Worm (Caenorhabditis elegans) whole organism, late embryonic: ENCODE measurements around the gene M04D8.8.
A peak's percentile ranks its signal among the peaks of the same experiment; 100 is the strongest.

ENCODE experiments used
- F13H6.1 ChIP-seq: sonication (generic microtip); optimal IDR thresholded peaks from 2 replicates; lab custom pipeline; 2016; ENCODE audit warnings: missing genetic modification characterization, missing compliant biosample characterization
- K09A11.1 ChIP-seq: sonication (generic microtip); optimal IDR thresholded peaks from 2 replicates; lab custom pipeline; 2017; ENCODE audit warnings: antibody characterized with exemption, mild to moderate bottlenecking, missing genetic modification characterization, missing compliant biosample characterization; ENCODE audit not compliant: insufficient read depth
- ama-1 ChIP-seq: fragments of 150-350 bp; optimal IDR thresholded peaks from 2 replicates; lab custom pipeline; 2014
- ceh-14 ChIP-seq: sonication (generic microtip); optimal IDR thresholded peaks from 2 replicates; lab custom pipeline; 2016; ENCODE audit warnings: missing genotype, missing genetic modification characterization, missing compliant biosample characterization
- ceh-19 ChIP-seq: fragments of 200-800 bp; sonication (Bioruptor generic); optimal IDR thresholded peaks from 2 replicates; lab custom pipeline; 2018; ENCODE audit warnings: mild to moderate bottlenecking, missing genetic modification characterization, missing compliant biosample characterization
- ceh-22 ChIP-seq: sonication (generic microtip); optimal IDR thresholded peaks from 2 replicates; lab custom pipeline; 2017; ENCODE audit warnings: missing biosample characterization, missing genetic modification characterization
- ceh-30 ChIP-seq: fragments of 150-350 bp; optimal IDR thresholded peaks from 2 replicates; lab custom pipeline; 2014; ENCODE audit warnings: missing biosample characterization, missing genetic modification characterization
- ceh-34 ChIP-seq: sonication (generic microtip); optimal IDR thresholded peaks from 2 replicates; lab custom pipeline; 2016; ENCODE audit warnings: mild to moderate bottlenecking, missing genetic modification characterization, missing compliant biosample characterization
- ceh-48 ChIP-seq: sonication (generic microtip); optimal IDR thresholded peaks from 2 replicates; lab custom pipeline; 2016; ENCODE audit warnings: missing genetic modification characterization, inconsistent platforms, missing compliant biosample characterization
- ceh-6 ChIP-seq: fragments of 200-800 bp; sonication (Bioruptor generic); optimal IDR thresholded peaks from 2 replicates; lab custom pipeline; 2018; ENCODE audit warnings: mild to moderate bottlenecking, missing genetic modification characterization, missing compliant biosample characterization
- ceh-9 ChIP-seq: sonication (generic microtip); optimal IDR thresholded peaks from 2 replicates; lab custom pipeline; 2016; ENCODE audit warnings: mild to moderate bottlenecking, missing genetic modification characterization, inconsistent platforms, missing compliant biosample characterization
- che-1 ChIP-seq: sonication (generic microtip); optimal IDR thresholded peaks from 2 replicates; lab custom pipeline; 2016; ENCODE audit warnings: mild to moderate bottlenecking, missing genetic modification characterization, missing compliant biosample characterization
- dmd-4 ChIP-seq: sonication (generic microtip); optimal IDR thresholded peaks from 2 replicates; lab custom pipeline; 2016; ENCODE audit warnings: borderline replicate concordance, missing genetic modification characterization, missing compliant biosample characterization
- dve-1 ChIP-seq: sonication (generic microtip); optimal IDR thresholded peaks from 2 replicates; lab custom pipeline; 2017; ENCODE audit warnings: antibody characterized with exemption, mild to moderate bottlenecking, missing genetic modification characterization, missing compliant biosample characterization
- elt-4 ChIP-seq: sonication (generic microtip); optimal IDR thresholded peaks from 2 replicates; lab custom pipeline; 2016; ENCODE audit warnings: missing genetic modification characterization, missing compliant biosample characterization
- ets-4 ChIP-seq: sonication (generic microtip); optimal IDR thresholded peaks from 2 replicates; lab custom pipeline; 2016; ENCODE audit warnings: missing genetic modification characterization, missing compliant biosample characterization
- fax-1 ChIP-seq: sonication (generic microtip); optimal IDR thresholded peaks from 2 replicates; lab custom pipeline; 2016; ENCODE audit warnings: missing genotype, missing genetic modification characterization, missing compliant biosample characterization
- gmeb-2 ChIP-seq: sonication (generic microtip); optimal IDR thresholded peaks from 2 replicates; lab custom pipeline; 2016; ENCODE audit warnings: missing genetic modification characterization, inconsistent platforms, missing compliant biosample characterization
- hlh-30 ChIP-seq: sonication (generic microtip); optimal IDR thresholded peaks from 2 replicates; lab custom pipeline; 2017; ENCODE audit warnings: antibody characterized with exemption, missing genetic modification characterization, missing compliant biosample characterization; ENCODE audit not compliant: insufficient read depth
- lim-6 ChIP-seq: sonication (generic microtip); optimal IDR thresholded peaks from 2 replicates; lab custom pipeline; 2016; ENCODE audit warnings: missing genetic modification characterization, missing compliant biosample characterization
- lin-11 ChIP-seq: fragments of 200-800 bp; sonication (Bioruptor generic); optimal IDR thresholded peaks from 2 replicates; lab custom pipeline; 2018; ENCODE audit warnings: mild to moderate bottlenecking, missing genetic modification characterization, missing compliant biosample characterization
- madf-2 ChIP-seq: sonication (generic microtip); optimal IDR thresholded peaks from 2 replicates; lab custom pipeline; 2017; ENCODE audit warnings: missing genetic modification characterization, missing compliant biosample characterization
- nfya-1 ChIP-seq: sonication (generic microtip); optimal IDR thresholded peaks from 2 replicates; lab custom pipeline; 2017; ENCODE audit warnings: missing genetic modification characterization, mild to moderate bottlenecking, missing compliant biosample characterization, antibody characterized with exemption, moderate library complexity
- nhr-232 ChIP-seq: sonication (generic microtip); optimal IDR thresholded peaks from 2 replicates; lab custom pipeline; 2016; ENCODE audit warnings: missing genetic modification characterization, missing compliant biosample characterization
- npax-4 ChIP-seq: sonication (generic microtip); optimal IDR thresholded peaks from 2 replicates; lab custom pipeline; 2016; ENCODE audit warnings: missing genetic modification characterization, missing compliant biosample characterization
- pag-3 ChIP-seq: sonication (generic microtip); optimal IDR thresholded peaks from 2 replicates; lab custom pipeline; 2016; ENCODE audit warnings: missing compliant biosample characterization, missing genetic modification characterization, borderline replicate concordance
- pat-9 ChIP-seq: fragments of 200-800 bp; sonication (Bioruptor generic); optimal IDR thresholded peaks from 2 replicates; lab custom pipeline; 2018; ENCODE audit warnings: mild to moderate bottlenecking, missing genetic modification characterization, moderate library complexity, missing compliant biosample characterization
- pax-1 ChIP-seq: fragments of 150-350 bp; optimal IDR thresholded peaks from 2 replicates; lab custom pipeline; 2014; ENCODE audit warnings: missing biosample characterization, missing genetic modification characterization
- pha-2 ChIP-seq: sonication (generic microtip); optimal IDR thresholded peaks from 2 replicates; lab custom pipeline; 2017; ENCODE audit warnings: mild to moderate bottlenecking, missing genetic modification characterization, missing compliant biosample characterization
- pros-1 ChIP-seq: fragments of 150-350 bp; optimal IDR thresholded peaks from 2 replicates; lab custom pipeline; 2014; ENCODE audit warnings: missing biosample characterization, missing genetic modification reagents, missing genetic modification characterization
- ref-2 ChIP-seq: sonication (generic microtip); optimal IDR thresholded peaks from 2 replicates; lab custom pipeline; 2016; ENCODE audit warnings: missing genetic modification characterization, missing compliant biosample characterization
- rnt-1 ChIP-seq: sonication (generic microtip); optimal IDR thresholded peaks from 2 replicates; lab custom pipeline; 2016; ENCODE audit warnings: missing genetic modification characterization, missing compliant biosample characterization
- sdc-2 ChIP-seq: sonication (generic microtip); optimal IDR thresholded peaks from 2 replicates; lab custom pipeline; 2016; ENCODE audit warnings: missing genotype, missing genetic modification characterization, missing compliant biosample characterization
- sox-2 ChIP-seq: fragments of 200-800 bp; sonication (Bioruptor generic); IDR thresholded peaks from 2 replicates; pipeline ENCODE4 v1.3.6; 2022; ENCODE audit warnings: missing genetic modification reagents, missing genetic modification characterization, missing compliant biosample characterization
- sox-4 ChIP-seq: sonication (generic microtip); optimal IDR thresholded peaks from 2 replicates; lab custom pipeline; 2017; ENCODE audit warnings: mild to moderate bottlenecking, missing genetic modification characterization, inconsistent platforms, missing compliant biosample characterization
- syd-9 ChIP-seq: sonication (generic microtip); optimal IDR thresholded peaks from 2 replicates; lab custom pipeline; 2016; ENCODE audit warnings: mild to moderate bottlenecking, missing genetic modification characterization, moderate library complexity, missing compliant biosample characterization
- tbx-2 ChIP-seq: sonication (generic microtip); optimal IDR thresholded peaks from 2 replicates; lab custom pipeline; 2016; ENCODE audit warnings: missing genetic modification characterization, missing compliant biosample characterization
- tbx-7 ChIP-seq: sonication (generic microtip); optimal IDR thresholded peaks from 2 replicates; lab custom pipeline; 2016; ENCODE audit warnings: missing genotype, missing genetic modification characterization, missing compliant biosample characterization
- ttx-3 ChIP-seq: sonication (generic microtip); optimal IDR thresholded peaks from 2 replicates; lab custom pipeline; 2016; ENCODE audit warnings: missing genetic modification reagents, missing genetic modification characterization, missing compliant biosample characterization
- unc-3 ChIP-seq, 2 experiments: fragments of 200-800 bp in 1 of 2; sonication (Bioruptor generic) in 1 of 2; sonication (generic microtip) in 1 of 2; conservative IDR thresholded peaks in 1 of 2; optimal IDR thresholded peaks in 1 of 2; 2 replicates each; pipeline versions ENCODE4 v1.3.6 to Lab custom; 2016 to 2022; ENCODE audit warnings: missing compliant biosample characterization in 2 of 2, missing genetic modification characterization in 2 of 2, missing genetic modification reagents in 1 of 2
- unc-42 ChIP-seq: sonication (generic microtip); optimal IDR thresholded peaks from 2 replicates; lab custom pipeline; 2016; ENCODE audit warnings: missing genotype, missing genetic modification characterization, missing compliant biosample characterization
- unc-55 ChIP-seq: sonication (generic microtip); optimal IDR thresholded peaks from 2 replicates; lab custom pipeline; 2017; ENCODE audit warnings: missing biosample characterization, missing genetic modification reagents, missing genetic modification characterization
- zip-5 ChIP-seq: sonication (generic microtip); optimal IDR thresholded peaks from 2 replicates; lab custom pipeline; 2016; ENCODE audit warnings: missing genetic modification characterization, missing compliant biosample characterization

Gene M04D8.8

DNA sequence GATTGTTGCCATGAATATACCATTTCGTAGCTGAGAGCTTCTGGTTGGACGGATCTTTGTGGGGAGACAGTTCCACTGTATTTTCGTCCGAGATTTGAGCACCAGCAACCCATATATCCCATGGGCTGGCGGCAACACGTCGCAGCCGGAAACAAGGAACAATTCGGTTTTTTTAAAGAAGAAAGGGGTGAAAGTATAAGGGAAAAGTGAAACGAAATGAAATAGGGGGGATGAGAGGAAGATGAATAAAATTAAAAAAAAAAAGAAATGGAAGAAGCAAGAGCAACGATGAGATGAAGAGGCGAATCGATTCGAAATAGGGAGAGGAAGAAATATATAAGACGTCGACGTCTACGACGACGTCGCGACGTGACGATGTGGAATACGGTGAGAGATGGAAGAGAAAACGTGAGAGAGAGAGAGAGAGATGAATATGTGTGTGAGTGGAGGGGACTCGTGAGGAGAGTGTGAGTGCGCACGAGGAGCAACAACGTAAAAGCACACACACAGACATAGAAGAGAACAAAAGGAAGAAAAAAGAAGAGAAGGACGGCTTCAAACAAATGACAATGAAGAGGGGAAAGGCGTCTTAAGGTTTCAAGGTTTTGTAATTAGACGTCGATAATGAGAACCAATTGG lies 17.4 kb upstream of the M04D8.8 start, which contains the start of gene rgs-1 (continued):
- TF ChIP-seq ama-1 (lab: Kevin White, UChicago) (no peak), unc-3 (GFP tag; conservative IDR thresholded peaks at IDR 0.05; lab: Robert Waterston, UW) (no peak), unc-3 (tag; optimal IDR thresholded peaks at IDR 0.05; lab: Kevin White, UChicago) (no peak), sdc-2 (no peak), unc-42 (tag; lab: Kevin White, UChicago) (peak; percentile 69), pat-9 (no peak), nhr-232 (no peak), ttx-3 (no peak), K09A11.1 (no peak), ceh-34 (tag; lab: Kevin White, UChicago) (peak; percentile 25), ceh-14 (tag; lab: Kevin White, UChicago) (peak; percentile 85), tbx-7 (tag; lab: Kevin White, UChicago) (no peak), ets-4 (no peak), pha-2 (no peak), ceh-48 (tag; lab: Kevin White, UChicago) (peak; percentile 34), ceh-30 (tag; lab: Kevin White, UChicago) (no peak), ceh-9 (tag; lab: Kevin White, UChicago) (no peak), sox-2 (GFP tag; lab: Robert Waterston, UW) (peak; percentile 12; the same call in 1 of the 2 replicates), F13H6.1 (tag; lab: Kevin White, UChicago) (no peak), lin-11 (tag; lab: Kevin White, UChicago) (no peak), tbx-2 (peak; percentile 58), fax-1 (tag; lab: Kevin White, UChicago) (peak; percentile 28)
- TF ChIP-seq, all 69 proteins: peak for 16

DNA sequence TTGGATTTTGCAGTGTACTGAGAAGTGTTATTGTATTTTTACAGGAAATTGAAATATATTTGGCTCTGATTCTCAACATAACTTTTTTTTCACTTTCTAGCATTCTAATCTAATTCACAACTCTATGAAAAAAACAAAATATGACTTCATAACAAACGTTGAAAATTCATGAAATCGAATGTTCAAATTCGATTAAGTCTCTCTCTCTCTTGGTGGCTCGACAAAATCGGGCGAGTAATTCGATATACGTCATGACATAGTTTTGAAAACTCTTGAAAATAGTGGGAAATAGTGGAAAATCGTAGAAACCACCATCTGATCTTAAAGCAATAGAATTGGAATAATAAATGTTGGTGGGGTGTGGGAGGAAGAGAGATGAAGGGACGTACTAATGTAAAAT lies 16.0 kb upstream of the M04D8.8 start:
- no peak for TF ChIP-seq pag-3
- peak; percentile 92 for TF ChIP-seq unc-42 (tag; lab: Kevin White, UChicago)

DNA sequence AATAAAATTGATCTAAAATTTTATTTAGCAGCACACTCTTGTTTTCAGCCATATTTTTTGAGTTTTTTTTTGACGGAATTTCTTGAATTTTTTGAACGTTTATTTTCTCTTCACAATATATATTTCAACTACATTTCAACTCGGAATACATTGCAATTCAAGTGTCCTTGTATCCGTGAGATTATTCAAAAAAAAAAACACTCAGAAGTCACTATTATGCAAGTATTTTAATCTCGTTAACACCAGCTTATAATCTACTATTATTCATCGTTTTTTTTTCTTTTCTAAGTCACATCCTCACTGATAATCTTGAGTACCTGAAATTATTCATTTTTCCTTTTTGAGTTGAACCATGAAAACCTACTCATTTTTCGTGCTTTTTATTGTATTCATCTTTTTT lies 10.5 kb upstream of the M04D8.8 start, which contains the start of gene ins-21:
Gene ins-21, plus strand, starts transcription at position 301 of the 400 bp plus-strand sequence.
- no peak for TF ChIP-seq ref-2 (tag; lab: Kevin White, UChicago)
- TF ChIP-seq ceh-14 (tag; lab: Kevin White, UChicago): no peak
- TF ChIP-seq unc-55 (GFP tag; lab: Kevin White, UChicago): no peak
- no peak for TF ChIP-seq zip-5 (tag; lab: Kevin White, UChicago)
- TF ChIP-seq madf-2 (tag; lab: Kevin White, UChicago): no peak
- no peak for TF ChIP-seq gmeb-2 (tag; lab: Kevin White, UChicago)
- TF ChIP-seq dmd-4 (tag; lab: Kevin White, UChicago): no peak
- TF ChIP-seq sox-4 (tag; lab: Kevin White, UChicago): no peak
- TF ChIP-seq unc-3 (GFP tag; conservative IDR thresholded peaks at IDR 0.05; lab: Robert Waterston, UW): no peak
- TF ChIP-seq unc-3 (tag; optimal IDR thresholded peaks at IDR 0.05; lab: Kevin White, UChicago): no peak
- no peak for TF ChIP-seq ceh-48 (tag; lab: Kevin White, UChicago)
- no peak for TF ChIP-seq pros-1 (tag; lab: Kevin White, UChicago)
- no peak for TF ChIP-seq rnt-1 (tag; lab: Kevin White, UChicago)
- no peak for TF ChIP-seq ceh-19
- no peak for TF ChIP-seq pax-1 (tag; lab: Kevin White, UChicago)
- TF ChIP-seq che-1 (tag; lab: Kevin White, UChicago): no peak
- TF ChIP-seq ceh-22 (tag; lab: Kevin White, UChicago): no peak

DNA sequence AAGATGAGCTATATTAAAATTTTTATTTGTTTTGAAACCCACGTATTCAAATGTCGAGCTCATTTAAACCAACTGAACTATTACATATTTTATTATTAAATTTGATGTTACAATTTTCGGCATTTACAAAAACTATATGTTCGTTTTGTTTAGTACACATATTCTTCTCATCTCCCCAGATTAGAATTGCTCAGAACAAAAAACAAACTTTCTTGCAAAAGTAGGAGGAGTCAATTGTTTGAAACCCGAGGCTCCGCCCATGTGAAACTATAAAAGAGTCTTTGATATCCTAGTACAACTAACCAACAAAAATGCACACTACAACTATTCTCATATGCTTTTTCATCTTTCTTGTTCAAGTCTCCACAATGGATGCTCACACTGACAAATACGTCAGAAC lies 8.0 kb upstream of the M04D8.8 start, which contains the start of gene ins-22:
Gene ins-22, plus strand, starts transcription at position 301 of the 400 bp plus-strand sequence.
- TF ChIP-seq ama-1 (lab: Kevin White, UChicago) (no peak), elt-4 (no peak), hlh-30 (tag; lab: Kevin White, UChicago) (no peak), syd-9 (tag; lab: Kevin White, UChicago) (no peak), pha-2 (no peak), lin-11 (tag; lab: Kevin White, UChicago) (no peak), gmeb-2 (tag; lab: Kevin White, UChicago) (no peak), ceh-9 (tag; lab: Kevin White, UChicago) (no peak), tbx-7 (tag; lab: Kevin White, UChicago) (no peak), F13H6.1 (tag; lab: Kevin White, UChicago) (no peak), nfya-1 (no peak), lim-6 (tag; lab: Kevin White, UChicago) (no peak), unc-42 (tag; lab: Kevin White, UChicago) (no peak), npax-4 (no peak), ceh-6 (GFP tag; lab: Kevin White, UChicago) (no peak), dve-1 (no peak)
